Fruit fly (Drosophila melanogaster) Kc167 (cell line): ENCODE data around the gene CheB38a.

Experiments used
- Myc ChIP-seq: fragments of >200 bp; optimal IDR thresholded peaks from 2 replicates; lab custom pipeline; 2017; ENCODE audit warnings: missing external identifiers
- Sin3A ChIP-seq: fragments of >200 bp; optimal IDR thresholded peaks from 2 replicates; lab custom pipeline; 2018; ENCODE audit warnings: missing external identifiers
- h ChIP-seq: fragments of >200 bp; optimal IDR thresholded peaks from 3 replicates; lab custom pipeline; 2018; ENCODE audit warnings: missing external identifiers
- insv ChIP-seq: fragments of >200 bp; optimal IDR thresholded peaks from 3 replicates; lab custom pipeline; 2018; ENCODE audit warnings: missing external identifiers
- psq ChIP-seq: fragments of >200 bp; optimal IDR thresholded peaks from 2 replicates; lab custom pipeline; 2017; ENCODE audit warnings: missing external identifiers
- ttk ChIP-seq: sonication (Bioruptor generic); optimal IDR thresholded peaks from 2 replicates; lab custom pipeline; 2017; ENCODE audit warnings: missing external identifiers

dm6 chr2L:20774464-20774863 lies 43.9 kb downstream of the CheB38a start:
- TF ChIP-seq h (lab: Kevin White, UChicago): no peak
- no peak for TF ChIP-seq Sin3A (lab: Kevin White, UChicago)
- no peak for TF ChIP-seq insv (lab: Kevin White, UChicago)
- no peak for TF ChIP-seq psq (lab: Kevin White, UChicago)
- no peak for TF ChIP-seq ttk (lab: Kevin White, UChicago)
- TF ChIP-seq Myc (lab: Kevin White, UChicago): no peak
